Fruit fly (Drosophila melanogaster): Measurements from ENCODE around the gene CG5111.

The CG5111 gene

dm6 chr3R:25529289-25529688 lies 23.2 kb downstream of the CG5111 start:
- TF ChIP-seq Pif1B (GFP tag; optimal IDR thresholded peaks at IDR 0.05), result no peak
- TF ChIP-seq CG8301 (tag; optimal IDR thresholded peaks at IDR 0.05), result no peak
- no peak for TF ChIP-seq CG32121 (GFP tag; IDR thresholded peaks at IDR 0.05)
- TF ChIP-seq CG12605 (GFP tag; IDR thresholded peaks at IDR 0.05), result 0 out of 2 replicates have a peak, but pooled peaks have one; percentile 15
- TF ChIP-seq CG34367 (tag; optimal IDR thresholded peaks at IDR 0.05), result no peak
- TF ChIP-seq Snoo (tag; optimal IDR thresholded peaks at IDR 0.05), result no peak
- peak; percentile 48 for TF ChIP-seq D1 (tag; optimal IDR thresholded peaks at IDR 0.05)
- no peak for TF ChIP-seq fd96Ca (GFP tag; IDR thresholded peaks at IDR 0.05)
- no peak for TF ChIP-seq Pif1A (GFP tag; optimal IDR thresholded peaks at IDR 0.05)
- no peak for TF ChIP-seq rn (GFP tag; IDR thresholded peaks at IDR 0.05)
- peak; percentile 30 for TF ChIP-seq gl (tag; optimal IDR thresholded peaks at IDR 0.05)
- no peak for TF ChIP-seq CG4496 (GFP tag; IDR thresholded peaks at IDR 0.05)
- no peak for TF ChIP-seq CG17806 (tag; optimal IDR thresholded peaks at IDR 0.05)
- TF ChIP-seq CG10348 (GFP tag; IDR thresholded peaks at IDR 0.05), result no peak
- peak; percentile 33 for TF ChIP-seq CG13204 (GFP tag; optimal IDR thresholded peaks at IDR 0.05)
- TF ChIP-seq EcR (GFP tag; optimal IDR thresholded peaks at IDR 0.05), result peak; percentile 36
- peak; percentile 4 for TF ChIP-seq CG15710 (tag; optimal IDR thresholded peaks at IDR 0.05)
- no peak for TF ChIP-seq Ets98B (GFP tag; IDR thresholded peaks at IDR 0.05)
- TF ChIP-seq CG8159 (tag; optimal IDR thresholded peaks at IDR 0.05), result no peak
- TF ChIP-seq CG9948 (tag; optimal IDR thresholded peaks at IDR 0.05), result no peak
- TF ChIP-seq CG14655 (GFP tag; optimal IDR thresholded peaks at IDR 0.05), result no peak

DNA sequence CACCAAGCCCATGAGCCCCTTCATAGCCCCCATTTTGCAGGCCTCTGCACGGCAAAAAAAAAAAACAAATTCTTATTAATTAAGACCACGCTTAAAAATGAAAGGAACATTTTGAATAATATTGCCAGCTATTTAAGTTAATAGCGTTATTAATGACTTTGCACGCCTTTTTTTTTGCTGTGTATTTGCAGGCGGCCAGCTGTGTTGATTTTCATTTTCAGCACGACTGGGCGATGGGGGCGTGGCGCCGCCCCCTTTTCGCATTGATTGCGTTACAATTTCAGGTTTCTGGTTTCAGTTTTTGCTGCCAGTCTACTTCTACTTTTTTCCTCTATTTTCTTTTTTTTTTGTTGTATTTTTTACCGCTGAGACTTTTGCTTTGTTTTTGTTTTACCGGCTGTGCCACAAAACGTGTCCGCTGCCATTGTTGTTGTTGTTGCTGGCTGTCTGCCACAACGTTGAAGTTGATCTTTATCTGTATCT lies 25.9 kb downstream of the CG5111 start:
- TF ChIP-seq CG32121 (GFP tag; IDR thresholded peaks at IDR 0.05), result peak; percentile 93
- TF ChIP-seq CG17806 (tag; optimal IDR thresholded peaks at IDR 0.05), result peak; percentile 84
- peak; percentile 75 for TF ChIP-seq CG34367 (tag; optimal IDR thresholded peaks at IDR 0.05)
- peak; percentile 88 for TF ChIP-seq Pif1A (GFP tag; optimal IDR thresholded peaks at IDR 0.05)
- peak; percentile 83 for TF ChIP-seq CG9948 (tag; optimal IDR thresholded peaks at IDR 0.05)
- TF ChIP-seq Ets98B (GFP tag; IDR thresholded peaks at IDR 0.05), result peak; percentile 95
- TF ChIP-seq CG4496 (GFP tag; IDR thresholded peaks at IDR 0.05), result peak; percentile 94; the same call in 2 of the 3 replicates
- TF ChIP-seq D1 (tag; optimal IDR thresholded peaks at IDR 0.05), result peak; percentile 62
- TF ChIP-seq CG14655 (GFP tag; optimal IDR thresholded peaks at IDR 0.05), result peak; percentile 79
- peak; percentile 82 for TF ChIP-seq EcR (GFP tag; optimal IDR thresholded peaks at IDR 0.05)
- peak; percentile 79 for TF ChIP-seq CG8159 (tag; optimal IDR thresholded peaks at IDR 0.05)
- no peak for TF ChIP-seq CG10348 (GFP tag; IDR thresholded peaks at IDR 0.05)
- peak; percentile 95 for TF ChIP-seq gl (tag; optimal IDR thresholded peaks at IDR 0.05)
- TF ChIP-seq fd96Ca (GFP tag; IDR thresholded peaks at IDR 0.05), result peak; percentile 95
- TF ChIP-seq Pif1B (GFP tag; optimal IDR thresholded peaks at IDR 0.05), result peak; percentile 78
- peak; percentile 85 for TF ChIP-seq rn (GFP tag; IDR thresholded peaks at IDR 0.05)
- peak; percentile 95 for TF ChIP-seq CG12605 (GFP tag; IDR thresholded peaks at IDR 0.05)
- TF ChIP-seq CG15710 (tag; optimal IDR thresholded peaks at IDR 0.05), result peak; percentile 65
- peak; percentile 97 for TF ChIP-seq CG13204 (GFP tag; optimal IDR thresholded peaks at IDR 0.05)
- peak; percentile 27 for TF ChIP-seq Snoo (tag; optimal IDR thresholded peaks at IDR 0.05)
- peak; percentile 80 for TF ChIP-seq CG8301 (tag; optimal IDR thresholded peaks at IDR 0.05)

DNA sequence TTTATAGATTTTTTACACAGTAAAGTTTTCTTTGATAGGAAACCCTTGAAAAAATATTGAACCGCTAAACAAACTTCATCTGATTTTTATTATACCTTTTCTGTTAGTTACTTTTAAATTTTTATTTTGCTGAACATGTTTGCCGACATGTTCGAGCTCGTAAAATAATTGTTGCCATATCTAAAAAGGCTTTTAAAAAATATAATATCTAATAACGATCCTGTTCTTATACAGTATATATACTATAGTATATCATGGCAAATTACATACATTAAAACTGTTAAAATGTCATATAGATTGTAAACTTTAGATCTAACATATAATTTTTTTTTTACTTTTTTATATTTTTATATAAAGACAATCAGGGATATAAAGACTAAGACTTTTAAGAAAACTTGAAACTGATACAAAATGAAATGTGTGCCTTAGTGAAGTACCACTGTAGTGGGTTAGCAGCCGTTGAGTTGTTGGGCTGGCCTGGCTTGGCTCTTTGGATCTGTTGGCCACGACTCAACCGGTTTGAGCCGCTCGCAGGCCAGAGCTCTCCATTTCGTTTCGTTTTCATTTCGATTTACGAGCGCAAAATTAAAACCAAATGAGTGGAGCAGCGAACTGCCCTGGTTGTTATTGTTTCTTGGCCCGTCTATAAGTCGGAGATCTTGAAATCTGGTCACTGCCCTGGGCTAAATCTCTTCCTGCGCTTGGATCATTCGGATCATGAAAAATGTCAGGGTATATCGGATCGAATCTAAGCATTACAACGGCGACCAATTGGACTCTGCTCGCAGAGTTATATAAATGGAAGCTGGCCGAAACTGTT lies 26.5 kb downstream of the CG5111 start:
- TF ChIP-seq CG14655 (GFP tag; optimal IDR thresholded peaks at IDR 0.05) (peak; percentile 53), EcR (GFP tag; optimal IDR thresholded peaks at IDR 0.05) (peak; percentile 93), CG15710 (tag; optimal IDR thresholded peaks at IDR 0.05) (peak; percentile 23), Ets98B (GFP tag; IDR thresholded peaks at IDR 0.05) (peak; percentile 28; the same call in 1 of the 2 replicates), CG13204 (GFP tag; optimal IDR thresholded peaks at IDR 0.05) (peak; percentile 46), CG8301 (tag; optimal IDR thresholded peaks at IDR 0.05) (no peak), CG34367 (tag; optimal IDR thresholded peaks at IDR 0.05) (no peak), gl (tag; optimal IDR thresholded peaks at IDR 0.05) (no peak), CG8159 (tag; optimal IDR thresholded peaks at IDR 0.05) (peak; percentile 46), CG9948 (tag; optimal IDR thresholded peaks at IDR 0.05) (peak; percentile 37)

- TF ChIP-seq CG12605 (GFP tag; IDR thresholded peaks at IDR 0.05), result no peak
- TF ChIP-seq CG13204 (GFP tag; optimal IDR thresholded peaks at IDR 0.05), result no peak
- no peak for TF ChIP-seq CG17806 (tag; optimal IDR thresholded peaks at IDR 0.05)
- TF ChIP-seq Snoo (tag; optimal IDR thresholded peaks at IDR 0.05), result no peak
- TF ChIP-seq fd96Ca (GFP tag; IDR thresholded peaks at IDR 0.05), result no peak
- no peak for TF ChIP-seq gl (tag; optimal IDR thresholded peaks at IDR 0.05)
- no peak for TF ChIP-seq CG14655 (GFP tag; optimal IDR thresholded peaks at IDR 0.05)
- TF ChIP-seq CG10348 (GFP tag; IDR thresholded peaks at IDR 0.05), result no peak
- no peak for TF ChIP-seq Pif1B (GFP tag; optimal IDR thresholded peaks at IDR 0.05)
- TF ChIP-seq CG8159 (tag; optimal IDR thresholded peaks at IDR 0.05), result no peak
- no peak for TF ChIP-seq Pif1A (GFP tag; optimal IDR thresholded peaks at IDR 0.05)
- no peak for TF ChIP-seq CG32121 (GFP tag; IDR thresholded peaks at IDR 0.05)
- no peak for TF ChIP-seq CG8301 (tag; optimal IDR thresholded peaks at IDR 0.05)
- no peak for TF ChIP-seq CG4496 (GFP tag; IDR thresholded peaks at IDR 0.05)
- TF ChIP-seq CG34367 (tag; optimal IDR thresholded peaks at IDR 0.05), result no peak
- no peak for TF ChIP-seq CG15710 (tag; optimal IDR thresholded peaks at IDR 0.05)
- TF ChIP-seq EcR (GFP tag; optimal IDR thresholded peaks at IDR 0.05), result no peak
- TF ChIP-seq CG9948 (tag; optimal IDR thresholded peaks at IDR 0.05), result no peak
Observed at dm6 chr3R:25539132-25539531, 33.1 kb downstream of the CG5111 start.

Data from whole organism, pupa.